Worm (Caenorhabditis elegans) whole organism, L3 larva: ENCODE data around the gene C30B5.6.

Experiments used
- R02D3.7 ChIP-seq: fragments of 150-350 bp; optimal IDR thresholded peaks from 2 replicates; lab custom pipeline; 2014; ENCODE audit warnings: missing biosample characterization, missing genetic modification characterization
- aly-2 ChIP-seq: fragments of 150-350 bp; optimal IDR thresholded peaks from 2 replicates; lab custom pipeline; 2014; ENCODE audit warnings: missing biosample characterization, missing genetic modification characterization
- ama-1 ChIP-seq: fragments of 150-350 bp; optimal IDR thresholded peaks from 2 replicates; lab custom pipeline; 2018
- ceh-28 ChIP-seq: fragments of 150-350 bp; optimal IDR thresholded peaks from 2 replicates; lab custom pipeline; 2014; ENCODE audit warnings: missing biosample characterization, missing genetic modification reagents, missing genetic modification characterization
- ceh-82 ChIP-seq: fragments of 150-350 bp; optimal IDR thresholded peaks from 2 replicates; lab custom pipeline; 2014; ENCODE audit warnings: missing biosample characterization, missing genetic modification characterization
- ceh-9 ChIP-seq: sonication (generic microtip); optimal IDR thresholded peaks from 2 replicates; lab custom pipeline; 2018; ENCODE audit warnings: missing biosample characterization, missing genetic modification characterization
- daf-12 ChIP-seq: fragments of 150-350 bp; optimal IDR thresholded peaks from 2 replicates; lab custom pipeline; 2014; ENCODE audit warnings: missing biosample characterization, missing genetic modification reagents, missing genetic modification characterization
- egl-5 ChIP-seq: fragments of 150-350 bp; optimal IDR thresholded peaks from 2 replicates; lab custom pipeline; 2017; ENCODE audit warnings: missing biosample characterization, missing genetic modification reagents, missing genetic modification characterization, inconsistent platforms
- elt-2 ChIP-seq: sonication (generic microtip); optimal IDR thresholded peaks from 2 replicates; lab custom pipeline; 2016; ENCODE audit warnings: missing genetic modification reagents, mild to moderate bottlenecking, missing genetic modification characterization, missing compliant biosample characterization
- eor-1 ChIP-seq, 2 experiments: fragments of 150-350 bp; optimal IDR thresholded peaks; 2 replicates each; lab custom pipeline; 2014 to 2018; ENCODE audit warnings: missing biosample characterization in 2 of 2, missing genetic modification characterization in 2 of 2
- fkh-10 ChIP-seq: sonication (generic microtip); optimal IDR thresholded peaks from 2 replicates; lab custom pipeline; 2017; ENCODE audit warnings: missing biosample characterization, missing genetic modification reagents, missing genetic modification characterization
- fkh-2 ChIP-seq: fragments of 150-350 bp; optimal IDR thresholded peaks from 2 replicates; lab custom pipeline; 2014; ENCODE audit warnings: missing biosample characterization, missing genetic modification reagents, missing genetic modification characterization
- fos-1 ChIP-seq: fragments of 150-350 bp; optimal IDR thresholded peaks from 2 replicates; lab custom pipeline; 2014; ENCODE audit warnings: missing biosample characterization, missing genetic modification characterization
- hmg-11 ChIP-seq: sonication (generic microtip); optimal IDR thresholded peaks from 2 replicates; lab custom pipeline; 2016; ENCODE audit warnings: missing genetic modification characterization, missing compliant biosample characterization
- jun-1 ChIP-seq: fragments of 150-350 bp; optimal IDR thresholded peaks from 2 replicates; lab custom pipeline; 2014; ENCODE audit warnings: missing biosample characterization, missing genetic modification reagents, missing genetic modification characterization
- mdl-1 ChIP-seq: fragments of 150-350 bp; optimal IDR thresholded peaks from 2 replicates; lab custom pipeline; 2014; ENCODE audit warnings: missing biosample characterization, missing genetic modification characterization
- mml-1 ChIP-seq: fragments of 150-350 bp; sonication (generic microtip); optimal IDR thresholded peaks from 3 replicates; lab custom pipeline; 2014; ENCODE audit warnings: missing biosample characterization, missing genetic modification characterization
- nfya-1 ChIP-seq: sonication (generic microtip); optimal IDR thresholded peaks from 2 replicates; lab custom pipeline; 2017; ENCODE audit warnings: missing genetic modification characterization, mild to moderate bottlenecking, missing compliant biosample characterization, antibody characterized with exemption, moderate library complexity; ENCODE audit not compliant: insufficient read depth
- nhr-12 ChIP-seq: fragments of 150-350 bp; optimal IDR thresholded peaks from 2 replicates; lab custom pipeline; 2014; ENCODE audit warnings: missing biosample characterization, missing genetic modification characterization
- nhr-23 ChIP-seq: fragments of 150-350 bp; optimal IDR thresholded peaks from 2 replicates; lab custom pipeline; 2014; ENCODE audit warnings: missing biosample characterization, missing genetic modification reagents, missing genetic modification characterization
- nhr-237 ChIP-seq: fragments of 150-350 bp; optimal IDR thresholded peaks from 2 replicates; lab custom pipeline; 2014; ENCODE audit warnings: missing biosample characterization, missing genetic modification characterization
- nhr-25 ChIP-seq: sonication (generic microtip); optimal IDR thresholded peaks from 2 replicates; lab custom pipeline; 2017; ENCODE audit warnings: missing biosample characterization, missing genetic modification characterization
- nhr-28 ChIP-seq: fragments of 150-350 bp; optimal IDR thresholded peaks from 2 replicates; lab custom pipeline; 2014; ENCODE audit warnings: missing biosample characterization, missing genetic modification characterization
- nhr-43 ChIP-seq: sonication (generic microtip); optimal IDR thresholded peaks from 2 replicates; lab custom pipeline; 2016; ENCODE audit warnings: mild to moderate bottlenecking, missing genetic modification characterization, missing compliant biosample characterization; ENCODE audit not compliant: poor library complexity, severe bottlenecking
- nhr-67 ChIP-seq: fragments of 150-350 bp; optimal IDR thresholded peaks from 2 replicates; lab custom pipeline; 2014; ENCODE audit warnings: missing biosample characterization, missing genetic modification characterization
- nhr-77 ChIP-seq: fragments of 150-350 bp; optimal IDR thresholded peaks from 2 replicates; lab custom pipeline; 2014; ENCODE audit warnings: missing biosample characterization, missing genetic modification characterization
- pha-4 ChIP-seq: fragments of 150-350 bp; optimal IDR thresholded peaks from 2 replicates; lab custom pipeline; 2014; ENCODE audit warnings: missing biosample characterization, missing genetic modification reagents, missing genetic modification characterization
- pqm-1 ChIP-seq: fragments of 150-350 bp; optimal IDR thresholded peaks from 2 replicates; lab custom pipeline; 2017; ENCODE audit warnings: missing biosample characterization, missing genetic modification characterization, inconsistent platforms
- sea-2 ChIP-seq: fragments of 150-350 bp; sonication (generic microtip); optimal IDR thresholded peaks from 4 replicates; lab custom pipeline; 2014; ENCODE audit warnings: missing biosample characterization, missing genetic modification reagents, missing genetic modification characterization
- tbx-2 ChIP-seq: sonication (generic microtip); optimal IDR thresholded peaks from 2 replicates; lab custom pipeline; 2016; ENCODE audit warnings: mild to moderate bottlenecking, missing genetic modification characterization, missing compliant biosample characterization
- unc-62 ChIP-seq: fragments of 150-350 bp; sonication (generic microtip); optimal IDR thresholded peaks from 4 replicates; lab custom pipeline; 2014; ENCODE audit warnings: missing biosample characterization, missing genetic modification reagents, missing genetic modification characterization
- ztf-4 ChIP-seq: fragments of 150-350 bp; optimal IDR thresholded peaks from 2 replicates; lab custom pipeline; 2014; ENCODE audit warnings: missing biosample characterization, missing genetic modification characterization

The C30B5.6 gene

DNA sequence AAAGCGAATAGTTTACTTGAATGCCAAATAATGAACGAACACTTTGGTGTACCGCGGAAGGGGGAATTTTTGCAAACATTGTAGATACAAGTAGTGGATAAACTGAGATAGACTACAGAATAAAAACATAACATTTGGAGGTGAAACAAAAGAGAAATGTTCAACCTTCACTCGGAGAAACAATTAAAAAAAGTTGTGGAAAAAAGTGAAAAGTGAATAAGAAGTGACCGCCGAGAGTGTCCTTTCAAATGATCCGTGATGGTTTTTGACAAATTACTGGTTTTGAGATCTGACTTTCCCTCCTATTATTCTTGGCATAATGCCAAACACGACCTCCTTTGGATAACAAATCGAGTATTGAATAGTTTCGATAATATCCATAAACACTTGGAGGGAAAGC, 1.3 kb upstream of the C30B5.6 start:
- TF ChIP-seq nhr-77 (tag; lab: Kevin White, UChicago) (no peak), aly-2 (tag; lab: Kevin White, UChicago) (no peak), R02D3.7 (tag; lab: Kevin White, UChicago) (no peak), ceh-82 (no peak), mdl-1 (tag; lab: Kevin White, UChicago) (no peak), ceh-9 (tag; lab: Kevin White, UChicago) (no peak), unc-62 (GFP tag; lab: Kevin White, UChicago) (no peak), pha-4 (tag; lab: Kevin White, UChicago) (no peak), pqm-1 (tag; lab: Kevin White, UChicago) (no peak)

DNA sequence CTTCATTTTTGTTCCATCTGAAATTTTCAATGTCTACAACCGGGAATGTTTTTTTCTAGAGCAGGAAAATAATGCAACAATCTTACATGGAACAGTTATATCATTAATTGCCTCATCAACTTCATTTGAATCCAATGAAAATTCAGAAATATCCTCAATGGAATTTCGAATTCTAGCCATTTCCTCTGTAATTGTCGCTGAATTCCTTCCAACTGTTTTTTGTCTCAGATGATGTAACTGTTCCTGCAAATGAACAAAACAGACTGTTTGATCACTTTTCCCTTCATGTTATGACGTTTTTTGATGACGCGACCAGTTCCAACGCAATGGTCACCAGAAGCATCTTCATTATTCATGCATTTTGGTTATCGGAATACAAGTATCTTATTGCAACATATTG, 988 bp downstream of the C30B5.6 start:
- no peak for TF ChIP-seq nhr-237
- TF ChIP-seq ceh-82 = no peak
- no peak for TF ChIP-seq nhr-67 (tag; lab: Kevin White, UChicago)
- TF ChIP-seq ceh-28 (tag; lab: Kevin White, UChicago) = no peak
- no peak for TF ChIP-seq fos-1 (tag; lab: Kevin White, UChicago)
- TF ChIP-seq nhr-28 (tag; lab: Kevin White, UChicago) = no peak
- TF ChIP-seq ceh-9 (tag; lab: Kevin White, UChicago) = no peak
- TF ChIP-seq elt-2 (tag; lab: Kevin White, UChicago) = no peak
- TF ChIP-seq nhr-43 (tag; lab: Kevin White, UChicago) = no peak
- no peak for TF ChIP-seq ama-1 (lab: Kevin White, UChicago)
- TF ChIP-seq jun-1 (tag; lab: Kevin White, UChicago) = no peak
- TF ChIP-seq nhr-12 (tag; lab: Kevin White, UChicago) = no peak
- TF ChIP-seq nfya-1 (tag; lab: Kevin White, UChicago) = no peak
- TF ChIP-seq mml-1 = no peak
- no peak for TF ChIP-seq hmg-11 (tag; lab: Kevin White, UChicago)

DNA sequence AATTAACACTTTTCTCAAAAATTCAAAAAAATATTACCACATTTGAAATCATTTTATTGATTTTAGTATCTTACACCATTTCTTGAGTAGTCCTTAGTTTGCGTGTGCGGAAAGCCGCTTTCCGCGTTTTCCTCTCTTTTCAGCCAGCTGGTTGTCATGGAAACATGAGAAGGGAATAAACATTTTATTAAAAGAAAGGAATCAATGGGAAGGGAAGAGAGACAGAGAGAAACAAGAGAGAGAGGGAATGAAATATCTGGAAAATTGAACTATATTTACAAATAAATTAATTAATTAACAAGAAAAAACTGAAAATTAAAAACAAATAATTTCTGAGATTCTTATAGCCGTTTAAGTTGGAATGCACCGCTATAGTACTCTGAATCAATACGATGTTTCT, 3.1 kb downstream of the C30B5.6 start, which contains the start of gene mks-2:
Gene mks-2, minus strand, starts transcription at position 101 of the 400 bp plus-strand sequence.
- TF ChIP-seq elt-2 (tag; lab: Kevin White, UChicago) (no peak), nhr-23 (tag; lab: Kevin White, UChicago) (no peak), jun-1 (tag; lab: Kevin White, UChicago) (no peak), mdl-1 (tag; lab: Kevin White, UChicago) (no peak), pqm-1 (tag; lab: Kevin White, UChicago) (no peak), eor-1 (tag; optimal IDR thresholded peaks at IDR 0.05; lab: Kevin White, UChicago) (no peak), ceh-28 (tag; lab: Kevin White, UChicago) (no peak)

DNA sequence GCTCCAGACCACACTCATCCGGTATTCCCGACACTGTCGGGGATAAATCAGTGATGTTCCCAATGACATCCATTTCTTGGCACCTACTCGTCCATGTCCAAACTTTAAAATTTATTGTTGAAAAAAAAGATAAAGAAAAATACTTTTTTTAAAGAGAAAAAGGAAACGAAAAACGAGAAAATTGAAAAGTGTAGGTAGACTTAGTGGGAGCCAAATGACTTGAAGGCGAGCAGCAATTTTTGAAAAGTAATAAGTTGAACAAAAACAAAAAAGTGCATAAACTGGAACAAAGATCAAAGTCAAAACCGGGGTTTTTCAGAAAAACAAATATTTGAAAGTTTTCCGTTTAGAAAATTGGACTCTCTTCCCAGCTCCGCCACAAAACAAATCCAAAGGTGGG, 14.3 kb downstream of the C30B5.6 start, which contains the start of gene daf-37:
Gene daf-37, minus strand, starts transcription at position 101 of the 400 bp plus-strand sequence.
- no peak for TF ChIP-seq daf-12
- no peak for TF ChIP-seq hmg-11 (tag; lab: Kevin White, UChicago)
- TF ChIP-seq nhr-23 (tag; lab: Kevin White, UChicago) = no peak
- no peak for TF ChIP-seq nhr-25
- TF ChIP-seq ztf-4 (tag; lab: Kevin White, UChicago) = no peak
- no peak for TF ChIP-seq fkh-2
- TF ChIP-seq fkh-10 (GFP tag; lab: Kevin White, UChicago) = no peak
- no peak for TF ChIP-seq nfya-1 (tag; lab: Kevin White, UChicago)
- TF ChIP-seq eor-1 (tag; optimal IDR thresholded peaks at IDR 0.05; lab: Kevin White, UChicago) = no peak
- no peak for TF ChIP-seq sea-2 (GFP tag; lab: Kevin White, UChicago)
- TF ChIP-seq jun-1 (tag; lab: Kevin White, UChicago) = no peak
- no peak for TF ChIP-seq egl-5 (tag; lab: Kevin White, UChicago)
- no peak for TF ChIP-seq R02D3.7 (tag; lab: Kevin White, UChicago)
- no peak for TF ChIP-seq aly-2 (tag; lab: Kevin White, UChicago)
- no peak for TF ChIP-seq tbx-2 (tag; lab: Kevin White, UChicago)
- no peak for TF ChIP-seq pha-4 (tag; lab: Kevin White, UChicago)
- no peak for TF ChIP-seq nhr-43 (tag; lab: Kevin White, UChicago)

DNA sequence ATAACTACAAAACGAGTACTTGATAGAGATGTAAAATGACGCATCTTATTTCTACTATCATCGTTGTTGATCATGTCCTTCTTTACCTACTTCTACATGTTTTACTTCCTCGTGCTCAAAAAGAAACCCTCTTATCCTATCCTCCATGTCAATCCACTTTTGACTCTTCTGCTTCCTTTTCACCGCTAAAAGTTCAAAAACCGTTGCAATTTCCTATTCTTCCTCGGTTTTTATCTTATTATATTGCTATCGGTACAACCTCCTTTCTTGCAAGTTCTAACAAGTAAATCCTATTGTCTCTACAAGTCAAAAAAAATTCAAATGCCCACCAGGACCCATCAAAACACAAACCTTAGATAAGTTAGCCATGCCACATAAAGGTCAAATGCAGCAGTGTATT, 15.2 kb downstream of the C30B5.6 start:
- TF ChIP-seq nhr-67 (tag; lab: Kevin White, UChicago) (no peak), fkh-10 (GFP tag; lab: Kevin White, UChicago) (peak; percentile 71)
